Worm (Caenorhabditis elegans): Measurements from ENCODE around the gene lips-2.

ce11 chrX:12273870-12274269 is 11.7 kb upstream of the lips-2 start, which contains the start of gene H19J13.2:
- TF ChIP-seq nhr-237 (tag; optimal IDR thresholded peaks at IDR 0.05) (no peak), nhr-10 (tag; optimal IDR thresholded peaks at IDR 0.05) (no peak), lin-13 (GFP tag; optimal IDR thresholded peaks at IDR 0.05) (no peak)
